Worm (Caenorhabditis elegans): Measurements from ENCODE around the gene T09B9.5.

The T09B9.5 gene

DNA sequence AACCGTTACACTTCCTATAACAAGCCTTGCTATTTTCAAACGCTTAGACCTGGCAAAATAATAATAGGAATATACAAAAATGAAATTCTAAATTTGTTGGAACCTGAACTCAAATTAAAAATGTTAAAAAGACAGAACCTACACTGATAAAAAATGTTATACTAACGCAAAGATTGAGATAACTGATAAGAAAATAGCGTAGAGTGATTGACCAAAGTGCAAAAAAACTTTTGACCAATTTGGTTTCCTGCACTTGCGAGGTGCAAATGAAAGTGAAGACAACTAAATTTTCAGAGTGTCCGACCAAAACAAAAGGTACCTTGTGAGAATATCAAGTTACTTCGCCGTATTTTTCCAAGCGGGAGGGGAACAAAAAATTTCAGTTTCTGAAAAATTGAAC lies 18.0 kb downstream of the T09B9.5 start:
- TF ChIP-seq ceh-36 (tag; optimal IDR thresholded peaks at IDR 0.05) (no peak), hmg-4 (GFP tag; optimal IDR thresholded peaks at IDR 0.05) (no peak), flt-1 (GFP tag; IDR thresholded peaks at IDR 0.05) (no peak), scrt-1 (GFP tag; IDR thresholded peaks at IDR 0.05) (no peak), B0310.2 (tag; optimal IDR thresholded peaks at IDR 0.05) (no peak), ama-1 (optimal IDR thresholded peaks at IDR 0.05) (no peak), aly-1 (tag; optimal IDR thresholded peaks at IDR 0.05) (no peak), tra-4 (tag; optimal IDR thresholded peaks at IDR 0.05) (no peak), ceh-13 (GFP tag; optimal IDR thresholded peaks at IDR 0.05) (no peak), F13C5.2 (tag; optimal IDR thresholded peaks at IDR 0.05) (no peak), hnd-1 (tag; optimal IDR thresholded peaks at IDR 0.05) (no peak), sea-1 (GFP tag; conservative IDR thresholded peaks at IDR 0.05) (no peak), ets-7 (tag; optimal IDR thresholded peaks at IDR 0.05) (no peak), tbx-37 (GFP tag; conservative IDR thresholded peaks at IDR 0.05) (no peak)

DNA sequence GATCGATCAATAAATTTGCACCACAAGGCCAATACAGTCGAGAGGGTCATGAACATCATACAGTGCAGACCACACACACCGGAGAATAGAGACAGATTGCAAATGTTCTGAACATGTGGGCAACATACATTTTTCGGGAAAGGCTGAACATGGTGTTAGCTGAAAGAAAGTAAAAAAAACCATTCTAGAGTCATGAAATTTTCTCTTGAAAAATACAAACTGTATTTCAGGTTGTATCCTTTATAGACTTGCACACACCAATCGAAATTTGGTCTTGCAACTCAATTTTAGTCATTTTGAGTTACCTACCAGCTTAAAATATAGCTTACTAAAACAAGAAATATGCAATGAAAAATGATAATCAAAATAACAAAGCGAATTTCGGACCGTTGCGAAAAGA lies 18.5 kb downstream of the T09B9.5 start:
- TF ChIP-seq aly-1 (tag; optimal IDR thresholded peaks at IDR 0.05) (no peak), ets-7 (tag; optimal IDR thresholded peaks at IDR 0.05) (no peak), B0310.2 (tag; optimal IDR thresholded peaks at IDR 0.05) (no peak), pes-1 (GFP tag; IDR thresholded peaks at IDR 0.05) (no peak), F13C5.2 (tag; optimal IDR thresholded peaks at IDR 0.05) (no peak), ceh-13 (GFP tag; optimal IDR thresholded peaks at IDR 0.05) (no peak), ama-1 (optimal IDR thresholded peaks at IDR 0.05) (no peak), hnd-1 (tag; optimal IDR thresholded peaks at IDR 0.05) (no peak), sea-1 (GFP tag; conservative IDR thresholded peaks at IDR 0.05) (no peak), tra-4 (tag; optimal IDR thresholded peaks at IDR 0.05) (no peak), hmg-4 (GFP tag; optimal IDR thresholded peaks at IDR 0.05) (no peak), tbx-11 (GFP tag; IDR thresholded peaks at IDR 0.05) (no peak), flt-1 (GFP tag; IDR thresholded peaks at IDR 0.05) (no peak), ceh-36 (tag; optimal IDR thresholded peaks at IDR 0.05) (no peak), scrt-1 (GFP tag; IDR thresholded peaks at IDR 0.05) (no peak), tbx-37 (GFP tag; conservative IDR thresholded peaks at IDR 0.05) (no peak), hmbx-1 (tag; optimal IDR thresholded peaks at IDR 0.05) (no peak)

DNA sequence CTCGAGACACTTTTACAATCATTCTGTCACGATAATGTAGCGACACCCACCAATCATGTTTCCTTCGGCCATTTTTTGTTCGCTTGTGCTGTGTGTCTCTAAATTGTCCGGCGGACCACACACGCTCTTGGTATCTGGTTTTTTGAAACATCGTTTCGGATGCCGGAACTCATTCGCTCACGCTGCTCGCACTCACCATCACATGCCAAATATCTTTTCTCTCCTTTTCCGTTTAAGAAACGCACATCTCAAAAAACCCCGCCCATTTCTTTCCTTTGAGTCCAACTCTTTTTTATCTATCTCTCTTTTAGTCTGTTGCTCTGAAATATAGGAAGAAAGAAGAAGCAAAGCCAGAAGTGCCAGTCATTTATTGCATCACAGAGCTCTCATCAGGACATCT lies 20.9 kb downstream of the T09B9.5 start, which contains the start of gene F36G3.3:
Gene F36G3.3, plus strand, starts transcription at position 306 of the 400 bp plus-strand sequence.
- TF ChIP-seq tbx-11 (GFP tag; IDR thresholded peaks at IDR 0.05) (no peak), ceh-13 (GFP tag; optimal IDR thresholded peaks at IDR 0.05) (no peak), tra-4 (tag; optimal IDR thresholded peaks at IDR 0.05) (no peak), aly-1 (tag; optimal IDR thresholded peaks at IDR 0.05) (no peak), F13C5.2 (tag; optimal IDR thresholded peaks at IDR 0.05) (no peak), B0310.2 (tag; optimal IDR thresholded peaks at IDR 0.05) (no peak), hmbx-1 (tag; optimal IDR thresholded peaks at IDR 0.05) (no peak), hnd-1 (tag; optimal IDR thresholded peaks at IDR 0.05) (no peak), tbx-37 (GFP tag; conservative IDR thresholded peaks at IDR 0.05) (no peak), sea-1 (GFP tag; conservative IDR thresholded peaks at IDR 0.05) (no peak), ceh-36 (tag; optimal IDR thresholded peaks at IDR 0.05) (no peak)

DNA sequence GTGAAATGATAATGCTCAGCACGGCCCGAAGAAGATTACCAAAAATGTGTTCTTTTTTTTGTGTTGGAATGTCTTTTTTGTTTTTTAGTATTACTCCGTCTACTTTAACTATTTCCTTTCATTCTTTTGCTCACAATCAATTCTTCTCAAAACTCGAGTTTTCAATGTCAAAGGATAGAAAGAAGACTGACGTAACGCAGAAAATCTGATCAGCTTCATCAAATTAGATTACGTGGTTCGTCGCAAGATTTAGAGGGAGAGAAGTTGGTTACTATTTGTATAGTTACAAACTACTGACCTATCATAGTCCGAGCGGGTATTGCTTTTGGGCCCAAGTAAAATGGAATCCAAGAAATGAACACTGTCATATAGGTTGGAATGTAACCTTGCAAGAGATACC lies 26.0 kb downstream of the T09B9.5 start:
- TF ChIP-seq tra-4 (tag; optimal IDR thresholded peaks at IDR 0.05), result no peak
- no peak for TF ChIP-seq ets-7 (tag; optimal IDR thresholded peaks at IDR 0.05)
- no peak for TF ChIP-seq F13C5.2 (tag; optimal IDR thresholded peaks at IDR 0.05)
- no peak for TF ChIP-seq tbx-11 (GFP tag; IDR thresholded peaks at IDR 0.05)
- no peak for TF ChIP-seq ceh-13 (GFP tag; optimal IDR thresholded peaks at IDR 0.05)
- no peak for TF ChIP-seq hmbx-1 (tag; optimal IDR thresholded peaks at IDR 0.05)
- no peak for TF ChIP-seq pes-1 (GFP tag; IDR thresholded peaks at IDR 0.05)
- no peak for TF ChIP-seq ama-1 (optimal IDR thresholded peaks at IDR 0.05)
- no peak for TF ChIP-seq ceh-36 (tag; optimal IDR thresholded peaks at IDR 0.05)
- no peak for TF ChIP-seq scrt-1 (GFP tag; IDR thresholded peaks at IDR 0.05)
- TF ChIP-seq flt-1 (GFP tag; IDR thresholded peaks at IDR 0.05), result no peak
- no peak for TF ChIP-seq hnd-1 (tag; optimal IDR thresholded peaks at IDR 0.05)
- no peak for TF ChIP-seq sea-1 (GFP tag; conservative IDR thresholded peaks at IDR 0.05)
- TF ChIP-seq B0310.2 (tag; optimal IDR thresholded peaks at IDR 0.05), result no peak
- no peak for TF ChIP-seq tbx-37 (GFP tag; conservative IDR thresholded peaks at IDR 0.05)
- no peak for TF ChIP-seq aly-1 (tag; optimal IDR thresholded peaks at IDR 0.05)
- no peak for TF ChIP-seq hmg-4 (GFP tag; optimal IDR thresholded peaks at IDR 0.05)

DNA sequence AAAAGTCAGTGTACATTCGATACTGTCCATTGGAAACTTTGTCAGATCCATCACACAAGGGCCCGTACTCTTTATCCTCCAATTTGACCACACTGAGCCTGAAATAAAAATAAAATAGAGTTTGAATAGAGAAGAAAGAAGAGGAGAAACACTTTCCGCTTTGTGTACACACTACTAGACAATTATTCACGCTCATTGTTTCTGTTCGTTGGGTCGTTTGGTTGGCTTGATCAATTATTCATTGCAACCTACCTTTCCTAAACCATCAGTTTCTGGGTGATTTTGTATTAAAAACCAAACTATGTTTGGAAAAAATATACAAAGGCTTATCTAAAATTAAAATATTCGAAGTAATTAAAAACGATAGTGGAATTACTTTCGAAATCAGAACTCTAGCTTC lies 27.2 kb downstream of the T09B9.5 start:
- no peak for TF ChIP-seq ets-7 (tag; optimal IDR thresholded peaks at IDR 0.05)
- TF ChIP-seq hmbx-1 (tag; optimal IDR thresholded peaks at IDR 0.05), result no peak
- TF ChIP-seq sea-1 (GFP tag; conservative IDR thresholded peaks at IDR 0.05), result no peak
- TF ChIP-seq pes-1 (GFP tag; IDR thresholded peaks at IDR 0.05), result no peak
- no peak for TF ChIP-seq hmg-4 (GFP tag; optimal IDR thresholded peaks at IDR 0.05)
- no peak for TF ChIP-seq ceh-36 (tag; optimal IDR thresholded peaks at IDR 0.05)
- TF ChIP-seq B0310.2 (tag; optimal IDR thresholded peaks at IDR 0.05), result no peak
- TF ChIP-seq ama-1 (optimal IDR thresholded peaks at IDR 0.05), result no peak
- TF ChIP-seq F13C5.2 (tag; optimal IDR thresholded peaks at IDR 0.05), result no peak
- TF ChIP-seq ceh-13 (GFP tag; optimal IDR thresholded peaks at IDR 0.05), result no peak
- no peak for TF ChIP-seq scrt-1 (GFP tag; IDR thresholded peaks at IDR 0.05)
- no peak for TF ChIP-seq aly-1 (tag; optimal IDR thresholded peaks at IDR 0.05)
- no peak for TF ChIP-seq tra-4 (tag; optimal IDR thresholded peaks at IDR 0.05)
- no peak for TF ChIP-seq hnd-1 (tag; optimal IDR thresholded peaks at IDR 0.05)
- TF ChIP-seq tbx-11 (GFP tag; IDR thresholded peaks at IDR 0.05), result no peak
- no peak for TF ChIP-seq tbx-37 (GFP tag; conservative IDR thresholded peaks at IDR 0.05)
- no peak for TF ChIP-seq flt-1 (GFP tag; IDR thresholded peaks at IDR 0.05)

DNA sequence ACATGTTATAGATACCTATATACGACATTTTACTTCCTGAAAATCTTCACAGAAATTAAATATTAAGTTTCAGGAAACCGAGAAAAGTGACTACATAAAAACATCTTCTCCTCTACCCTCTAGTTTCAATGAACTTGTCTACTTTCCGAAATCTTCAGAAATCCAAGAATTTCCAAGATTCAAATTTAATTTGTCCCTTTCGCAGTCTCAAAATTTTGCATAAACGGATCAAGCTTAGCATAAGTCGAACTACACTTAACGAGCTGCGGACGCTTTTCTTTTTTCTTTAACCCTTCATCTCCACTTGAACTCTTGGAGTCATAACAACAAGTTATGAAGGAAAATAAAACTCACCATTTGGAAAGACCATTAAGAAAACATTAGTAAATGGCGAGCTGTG lies 27.8 kb downstream of the T09B9.5 start:
- TF ChIP-seq ama-1 (optimal IDR thresholded peaks at IDR 0.05) (no peak), aly-1 (tag; optimal IDR thresholded peaks at IDR 0.05) (no peak), B0310.2 (tag; optimal IDR thresholded peaks at IDR 0.05) (no peak), ets-7 (tag; optimal IDR thresholded peaks at IDR 0.05) (no peak), tra-4 (tag; optimal IDR thresholded peaks at IDR 0.05) (no peak), hmbx-1 (tag; optimal IDR thresholded peaks at IDR 0.05) (no peak), tbx-11 (GFP tag; IDR thresholded peaks at IDR 0.05) (no peak), tbx-37 (GFP tag; conservative IDR thresholded peaks at IDR 0.05) (no peak), ceh-36 (tag; optimal IDR thresholded peaks at IDR 0.05) (no peak), flt-1 (GFP tag; IDR thresholded peaks at IDR 0.05) (no peak), hnd-1 (tag; optimal IDR thresholded peaks at IDR 0.05) (no peak)
